Worm (Caenorhabditis elegans): Measurements from ENCODE around the gene F32E10.5.

DNA sequence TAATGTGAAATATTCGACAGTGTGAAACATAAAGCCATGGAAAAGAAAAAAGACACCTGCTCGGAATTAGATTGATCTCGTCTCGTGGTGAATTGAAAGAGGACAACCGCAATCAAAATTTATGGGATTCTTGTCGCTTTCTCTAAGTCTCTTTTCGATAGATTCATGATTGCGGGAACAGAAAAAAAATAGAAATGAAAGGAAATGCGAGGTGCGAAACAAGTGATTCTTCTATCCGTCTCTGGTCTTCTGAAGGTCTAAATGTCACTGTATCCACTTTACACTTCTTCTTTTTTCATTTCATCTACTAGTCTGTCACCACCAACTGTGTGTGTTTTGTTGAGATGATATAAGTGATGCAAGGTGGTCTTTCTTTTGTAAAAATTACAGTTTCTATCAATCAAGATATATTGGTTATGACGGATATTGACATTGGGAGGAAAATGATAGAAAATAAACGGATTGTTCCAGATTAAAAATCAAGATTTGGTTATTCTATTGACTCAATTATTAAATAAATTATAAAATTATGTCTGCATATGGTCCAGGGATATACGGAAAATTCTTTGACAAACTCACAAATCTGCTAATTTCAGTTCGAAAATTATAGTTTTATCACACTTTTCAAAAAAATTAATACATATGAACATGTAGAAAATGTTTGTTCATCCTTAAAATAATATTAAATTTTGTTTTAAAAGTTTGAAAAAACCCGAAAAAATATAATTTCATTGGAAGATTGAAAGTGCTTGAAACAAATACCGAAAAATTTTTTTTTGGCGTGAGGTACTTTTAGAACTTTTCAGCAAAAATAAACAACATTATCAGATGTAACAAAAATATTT, 47.7 kb downstream of the F32E10.5 start:
- TF ChIP-seq lin-13 (tag; optimal IDR thresholded peaks at IDR 0.05) (no peak), cnd-1 (tag; optimal IDR thresholded peaks at IDR 0.05) (no peak), ceh-39 (tag; optimal IDR thresholded peaks at IDR 0.05) (no peak)
